Worm (Caenorhabditis elegans): Measurements from ENCODE around the gene dolk-1.

DNA sequence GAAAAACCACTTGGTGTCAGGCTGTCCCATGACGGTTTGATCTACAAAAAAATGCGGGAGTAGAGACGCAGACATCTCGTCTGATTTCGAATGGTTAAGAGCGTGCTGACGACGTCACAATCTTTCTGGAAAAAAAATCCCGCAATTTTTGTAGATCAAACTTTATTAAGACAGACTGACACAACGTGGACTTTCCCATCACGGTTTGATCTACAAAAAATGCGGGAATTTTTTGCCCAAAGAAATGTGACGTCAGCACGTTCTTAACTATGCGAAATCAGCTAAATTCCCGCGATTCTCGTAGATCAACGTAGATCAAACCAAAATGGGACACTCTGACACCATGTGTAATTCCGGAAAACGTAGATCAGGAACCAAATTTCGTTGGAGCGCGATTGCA, 5.1 kb upstream of the dolk-1 start:
- no peak for TF ChIP-seq nhr-237 (tag; optimal IDR thresholded peaks at IDR 0.05)
- TF ChIP-seq ceh-43 (GFP tag; optimal IDR thresholded peaks at IDR 0.05): no peak
- TF ChIP-seq unc-62 (GFP tag; optimal IDR thresholded peaks at IDR 0.05): no peak
- no peak for TF ChIP-seq unc-39 (tag; optimal IDR thresholded peaks at IDR 0.05)
- TF ChIP-seq elt-3 (tag; optimal IDR thresholded peaks at IDR 0.05): no peak
- no peak for TF ChIP-seq ceh-39 (tag; optimal IDR thresholded peaks at IDR 0.05)
- no peak for TF ChIP-seq nhr-28 (tag; optimal IDR thresholded peaks at IDR 0.05)
